Worm (Caenorhabditis elegans) whole organism, young adult: ENCODE measurements around the gene mip-2.
A peak's percentile ranks its signal among the peaks of the same experiment; 100 is the strongest.

ENCODE experiments used
- C17E4.6 ChIP-seq: fragments of 200-800 bp; sonication (Bioruptor generic); IDR thresholded peaks from 2 replicates; pipeline ENCODE4 v1.3.6; 2022; ENCODE audit warnings: missing genetic modification reagents, missing genetic modification characterization, missing compliant biosample characterization
- F22D6.2 ChIP-seq: sonication (generic microtip); optimal IDR thresholded peaks from 2 replicates; lab custom pipeline; 2016; ENCODE audit warnings: mild to moderate bottlenecking, missing genetic modification characterization, missing compliant biosample characterization
- F57A8.1 ChIP-seq: fragments of 200-800 bp; sonication (Bioruptor generic); optimal IDR thresholded peaks from 2 replicates; lab custom pipeline; 2018; ENCODE audit warnings: mild to moderate bottlenecking, missing genetic modification characterization, moderate library complexity, missing compliant biosample characterization
- K12H6.12 ChIP-seq: fragments of 200-800 bp; sonication (Bioruptor generic); optimal IDR thresholded peaks from 2 replicates; lab custom pipeline; 2018; ENCODE audit warnings: mild to moderate bottlenecking, missing genetic modification characterization, missing compliant biosample characterization
- T07F8.4 ChIP-seq: sonication (generic microtip); optimal IDR thresholded peaks from 2 replicates; lab custom pipeline; 2016; ENCODE audit warnings: mild to moderate bottlenecking, missing genetic modification characterization, moderate library complexity, missing compliant biosample characterization
- T26A5.8 ChIP-seq: sonication (generic microtip); optimal IDR thresholded peaks from 2 replicates; lab custom pipeline; 2016; ENCODE audit warnings: missing genetic modification characterization, missing compliant biosample characterization
- Y79H2A.3 ChIP-seq: fragments of 200-800 bp; sonication (Bioruptor generic); conservative IDR thresholded peaks from 2 replicates; pipeline ENCODE4 v1.3.6; 2022; ENCODE audit warnings: missing genetic modification reagents, missing genetic modification characterization, missing compliant biosample characterization
- akir-1 ChIP-seq: fragments of 200-800 bp; sonication (Bioruptor generic); optimal IDR thresholded peaks from 2 replicates; lab custom pipeline; 2018; ENCODE audit warnings: mild to moderate bottlenecking, missing genetic modification characterization, moderate library complexity, missing compliant biosample characterization
- aptf-2 ChIP-seq: fragments of 200-800 bp; sonication (Bioruptor generic); conservative IDR thresholded peaks from 2 replicates; pipeline ENCODE4 v1.3.6; 2022; ENCODE audit warnings: missing genetic modification reagents, missing genetic modification characterization, missing compliant biosample characterization
- aptf-3 ChIP-seq: fragments of 200-800 bp; sonication (Bioruptor generic); IDR thresholded peaks from 2 replicates; pipeline ENCODE4 v1.3.6; 2022; ENCODE audit warnings: missing genetic modification characterization, missing compliant biosample characterization
- atf-7 ChIP-seq: sonication (generic microtip); optimal IDR thresholded peaks from 2 replicates; lab custom pipeline; 2017; ENCODE audit warnings: mild to moderate bottlenecking, missing genetic modification characterization, missing compliant biosample characterization
- attf-3 ChIP-seq: fragments of 200-800 bp; sonication (Bioruptor generic); conservative IDR thresholded peaks from 2 replicates; pipeline ENCODE4 v1.3.6; 2022; ENCODE audit warnings: missing genetic modification reagents, missing genetic modification characterization, missing compliant biosample characterization
- cebp-2 ChIP-seq: fragments of 200-800 bp; sonication (Bioruptor generic); IDR thresholded peaks from 2 replicates; pipeline ENCODE4 v1.3.6; 2022; ENCODE audit warnings: missing genetic modification characterization, missing compliant biosample characterization
- ceh-100 ChIP-seq: fragments of 200-800 bp; sonication (Bioruptor generic); IDR thresholded peaks from 2 replicates; pipeline ENCODE4 v1.3.6; 2022; ENCODE audit warnings: missing genetic modification reagents, missing genetic modification characterization, missing compliant biosample characterization
- ceh-27 ChIP-seq: fragments of 200-800 bp; sonication (Bioruptor generic); optimal IDR thresholded peaks from 2 replicates; lab custom pipeline; 2018; ENCODE audit warnings: mild to moderate bottlenecking, missing genetic modification characterization, moderate library complexity, missing compliant biosample characterization
- ceh-79 ChIP-seq: sonication (generic microtip); optimal IDR thresholded peaks from 2 replicates; lab custom pipeline; 2017; ENCODE audit warnings: mild to moderate bottlenecking, missing genetic modification characterization, missing compliant biosample characterization
- chd-7 ChIP-seq: sonication (generic microtip); optimal IDR thresholded peaks from 2 replicates; lab custom pipeline; 2016; ENCODE audit warnings: mild to moderate bottlenecking, missing genetic modification characterization, moderate library complexity, missing compliant biosample characterization
- dpl-1 ChIP-seq: fragments of 150-350 bp; optimal IDR thresholded peaks from 2 replicates; lab custom pipeline; 2014; ENCODE audit warnings: missing biosample characterization, missing genetic modification reagents, missing genetic modification characterization
- fkh-3 ChIP-seq: sonication (generic microtip); optimal IDR thresholded peaks from 2 replicates; lab custom pipeline; 2016; ENCODE audit warnings: mild to moderate bottlenecking, missing genetic modification characterization, missing compliant biosample characterization
- lag-1 ChIP-seq: fragments of 200-800 bp; sonication (Bioruptor generic); IDR thresholded peaks from 2 replicates; pipeline ENCODE4 v1.3.6; 2022; ENCODE audit warnings: missing genetic modification reagents, missing genetic modification characterization, missing compliant biosample characterization
- lin-26 ChIP-seq: fragments of 200-800 bp; sonication (Bioruptor generic); IDR thresholded peaks from 2 replicates; pipeline ENCODE4 v1.3.6; 2022; ENCODE audit warnings: missing genetic modification reagents, missing genetic modification characterization, missing compliant biosample characterization
- lin-54 ChIP-seq: fragments of 200-800 bp; sonication (Bioruptor generic); optimal IDR thresholded peaks from 2 replicates; lab custom pipeline; 2018; ENCODE audit warnings: mild to moderate bottlenecking, missing genetic modification characterization, missing compliant biosample characterization
- madf-8 ChIP-seq: fragments of 200-800 bp; sonication (Bioruptor generic); conservative IDR thresholded peaks from 2 replicates; pipeline ENCODE4 v1.3.6; 2022; ENCODE audit warnings: missing genetic modification reagents, missing genetic modification characterization, missing compliant biosample characterization
- mcd-1 ChIP-seq: fragments of 200-800 bp; sonication (Bioruptor generic); IDR thresholded peaks from 2 replicates; pipeline ENCODE4 v1.3.6; 2022; ENCODE audit warnings: missing genetic modification reagents, missing genetic modification characterization, missing compliant biosample characterization
- nfya-2 ChIP-seq: fragments of 200-800 bp; sonication (Bioruptor generic); IDR thresholded peaks from 2 replicates; pipeline ENCODE4 v1.3.6; 2022; ENCODE audit warnings: missing genetic modification reagents, missing genetic modification characterization, missing compliant biosample characterization
- nhr-179 ChIP-seq: sonication (generic microtip); optimal IDR thresholded peaks from 2 replicates; lab custom pipeline; 2016; ENCODE audit warnings: mild to moderate bottlenecking, missing genetic modification characterization, missing compliant biosample characterization
- rcor-1 ChIP-seq: fragments of 200-800 bp; sonication (Bioruptor generic); IDR thresholded peaks from 2 replicates; pipeline ENCODE4 v1.3.6; 2022; ENCODE audit warnings: missing genetic modification reagents, missing genetic modification characterization, missing compliant biosample characterization
- rpc-1 ChIP-seq, 2 experiments: fragments of 150-350 bp in 1 of 2; sonication (generic microtip) in 1 of 2; optimal IDR thresholded peaks; 2 replicates each; lab custom pipeline; 2014 to 2018; ENCODE audit warnings: missing biosample characterization in 1 of 2, missing genetic modification characterization in 1 of 2, missing genetic modification reagents in 1 of 2, missing genotype in 1 of 2
- sea-2 ChIP-seq: fragments of 200-800 bp; sonication (Bioruptor generic); IDR thresholded peaks from 2 replicates; pipeline ENCODE4 v1.3.6; 2022; ENCODE audit warnings: missing genetic modification characterization, missing compliant biosample characterization
- snpc-4 ChIP-seq, 5 experiments: fragments of 150-350 bp in 1 of 5; sonication (generic microtip) in 4 of 5; optimal IDR thresholded peaks; 2 replicates each; lab custom pipeline; 2014 to 2018; ENCODE audit warnings: missing genetic modification characterization in 5 of 5, missing biosample characterization in 3 of 5, antibody characterized with exemption in 2 of 5, mild to moderate bottlenecking in 2 of 5, missing compliant biosample characterization in 2 of 5, missing genotype in 2 of 5, moderate library complexity in 2 of 5, missing genetic modification reagents in 1 of 5
- sptf-2 ChIP-seq: fragments of 200-800 bp; sonication (Bioruptor generic); optimal IDR thresholded peaks from 2 replicates; lab custom pipeline; 2018; ENCODE audit warnings: mild to moderate bottlenecking, missing genetic modification characterization, missing compliant biosample characterization
- unc-62 ChIP-seq: fragments of 150-350 bp; optimal IDR thresholded peaks from 2 replicates; lab custom pipeline; 2014; ENCODE audit warnings: missing biosample characterization, missing genetic modification reagents, missing genetic modification characterization
- zfh-2 ChIP-seq: fragments of 200-800 bp; sonication (Bioruptor generic); conservative IDR thresholded peaks from 2 replicates; pipeline ENCODE4 v1.3.6; 2022; ENCODE audit warnings: missing genetic modification reagents, missing genetic modification characterization, missing compliant biosample characterization
- ztf-22 ChIP-seq: fragments of 200-800 bp; sonication (Bioruptor generic); optimal IDR thresholded peaks from 2 replicates; lab custom pipeline; 2018; ENCODE audit warnings: mild to moderate bottlenecking, missing genetic modification characterization, moderate library complexity, missing compliant biosample characterization
- ztf-3 ChIP-seq: fragments of 200-800 bp; sonication (Bioruptor generic); optimal IDR thresholded peaks from 2 replicates; lab custom pipeline; 2018; ENCODE audit warnings: mild to moderate bottlenecking, missing genetic modification characterization, missing compliant biosample characterization

Gene mip-2

DNA sequence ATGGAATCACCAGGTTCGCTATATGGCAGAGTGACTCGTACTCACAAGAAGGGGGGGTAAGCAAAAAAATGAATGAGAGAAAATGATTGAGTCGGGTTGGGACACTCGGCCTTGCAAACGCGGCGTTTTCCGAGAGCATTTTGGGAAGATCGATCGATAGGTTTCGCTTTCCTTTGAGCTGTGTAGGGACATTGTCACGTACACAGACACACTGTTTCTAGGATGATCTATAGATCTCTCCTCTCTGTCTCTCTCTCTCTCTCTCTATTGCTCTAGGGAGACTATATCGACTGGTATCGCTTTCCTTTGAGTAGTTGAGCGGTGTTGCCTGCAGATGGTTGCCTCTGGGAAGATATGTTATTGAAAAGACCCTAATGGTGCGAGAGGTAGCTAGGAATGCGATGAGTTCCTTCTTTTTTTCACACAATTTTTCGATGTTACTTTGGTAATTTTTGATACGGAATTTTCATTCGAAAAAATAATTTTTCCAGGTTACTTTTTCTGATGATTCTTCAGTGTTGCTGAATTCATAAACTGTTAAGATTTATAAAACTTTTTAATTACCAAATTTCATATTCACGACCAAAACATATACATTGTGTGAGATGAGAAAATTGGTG, 21.9 kb downstream of the mip-2 start, which contains the start of gene H37A05.4 (continued):
- TF ChIP-seq dpl-1 (no peak), T26A5.8 (peak; percentile 11), cebp-2 (no peak), lin-54 (peak; percentile 8), C17E4.6 (GFP tag; lab: Robert Waterston, UW) (no peak), F57A8.1 (GFP tag; lab: Kevin White, UChicago) (no peak), lag-1 (GFP tag; lab: Robert Waterston, UW) (no peak), nfya-2 (GFP tag; lab: Robert Waterston, UW) (no peak), unc-62 (GFP tag; lab: Kevin White, UChicago) (no peak), ceh-100 (GFP tag; lab: Robert Waterston, UW) (peak; percentile 21; the same call in 1 of the 2 replicates), fkh-3 (tag; lab: Kevin White, UChicago) (no peak), T07F8.4 (no peak), sptf-2 (no peak), ceh-27 (no peak), rpc-1 (optimal IDR thresholded peaks at IDR 0.05; lab: Kevin White, UChicago) (no peak), rpc-1 (tag; optimal IDR thresholded peaks at IDR 0.05; lab: Kevin White, UChicago) (no peak), snpc-4 (GFP tag; optimal IDR thresholded peaks at IDR 0.05; lab: Kevin White, UChicago) (no peak), snpc-4 (tag; optimal IDR thresholded peaks at IDR 0.05; lab: Kevin White, UChicago) (peak in 2 of 4 experiments; percentile 38 to 44), ztf-22 (GFP tag; lab: Kevin White, UChicago) (peak; percentile 10)

- no peak for TF ChIP-seq F57A8.1 (GFP tag; lab: Kevin White, UChicago)
- no peak for TF ChIP-seq T26A5.8
- 0 out of 2 replicates have a peak, but pooled peaks have one; percentile 6 for TF ChIP-seq madf-8 (GFP tag; lab: Robert Waterston, UW)
- TF ChIP-seq rcor-1 (GFP tag; lab: Robert Waterston, UW) = peak; percentile 24; the same call in 1 of the 2 replicates
- TF ChIP-seq aptf-2 (GFP tag; lab: Robert Waterston, UW) = peak; percentile 99
- no peak for TF ChIP-seq C17E4.6 (GFP tag; lab: Robert Waterston, UW)
- no peak for TF ChIP-seq ceh-79 (tag; lab: Kevin White, UChicago)
- 0 out of 2 replicates have a peak, but pooled peaks have one; percentile 35 for TF ChIP-seq Y79H2A.3 (GFP tag; lab: Robert Waterston, UW)
- 0 out of 2 replicates have a peak, but pooled peaks have one; percentile 27 for TF ChIP-seq lin-26 (GFP tag; lab: Robert Waterston, UW)
- TF ChIP-seq atf-7 = no peak
- peak; percentile 99 for TF ChIP-seq aptf-3 (GFP tag; lab: Robert Waterston, UW)
- TF ChIP-seq dpl-1 = no peak
These were observed 24.1 kb downstream of the mip-2 start for ce11 chrV:13647617-13648016.

DNA sequence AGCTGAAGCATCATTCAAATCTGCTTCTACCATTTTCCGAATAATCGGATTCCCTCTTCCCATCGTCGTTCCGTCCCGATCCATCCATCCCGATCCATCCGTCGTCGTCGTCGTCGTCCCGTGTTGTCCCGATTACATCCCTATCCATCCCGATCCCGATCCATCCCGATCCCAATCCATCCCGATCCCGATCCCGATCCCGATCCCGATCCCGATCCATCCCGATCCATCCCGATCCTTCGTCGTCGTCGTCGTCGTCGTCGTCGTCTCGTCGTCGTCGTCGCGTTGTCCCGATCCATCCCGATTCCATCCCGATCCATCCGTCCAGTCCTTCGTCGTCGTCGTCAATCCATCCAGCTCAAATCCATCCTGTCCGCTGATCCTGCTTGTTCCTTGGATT, 24.6 kb downstream of the mip-2 start:
- TF ChIP-seq K12H6.12 (no peak), nhr-179 (tag; lab: Kevin White, UChicago) (no peak), sea-2 (GFP tag; lab: Robert Waterston, UW) (0 out of 2 replicates have a peak, but pooled peaks have one; percentile 28), chd-7 (tag; lab: Kevin White, UChicago) (no peak), zfh-2 (GFP tag; lab: Robert Waterston, UW) (peak; percentile 71), F22D6.2 (tag; lab: Kevin White, UChicago) (no peak), mcd-1 (0 out of 2 replicates have a peak, but pooled peaks have one; percentile 9), attf-3 (no peak), akir-1 (GFP tag; lab: Kevin White, UChicago) (no peak), ztf-3 (no peak)
